Fruit fly (Drosophila melanogaster) Kc167 (cell line): Measurements from ENCODE around the gene CG7110.

Source experiments
- insv ChIP-seq: fragments of >200 bp; optimal IDR thresholded peaks from 3 replicates; lab custom pipeline; 2018; ENCODE audit warnings: missing external identifiers
- ttk ChIP-seq: sonication (Bioruptor generic); optimal IDR thresholded peaks from 2 replicates; lab custom pipeline; 2017; ENCODE audit warnings: missing external identifiers

- TF ChIP-seq ttk (lab: Kevin White, UChicago): no peak
- no peak for TF ChIP-seq insv
Measured at dm6 chr2L:13398614-13399161, at the start of gene CG7110, which contains the start of gene CG10859.
